Fruit fly (Drosophila melanogaster): Measurements from ENCODE around the gene CG13078.
A peak's percentile ranks its signal among the peaks of the same experiment; 100 is the strongest.

The CG13078 gene

dm6 chr2L:19575626-19576298, 12.0 kb downstream of the CG13078 start (continued):
- peak; percentile 91 for TF ChIP-seq HmgZ (tag; optimal IDR thresholded peaks at IDR 0.05)
- TF ChIP-seq Antp (GFP tag; optimal IDR thresholded peaks at IDR 0.05), result peak; percentile 96
- no peak for TF ChIP-seq unc-4 (GFP tag; IDR thresholded peaks at IDR 0.05; ENCODE audit: partially characterized antibody)
- TF ChIP-seq CG4854 (GFP tag; optimal IDR thresholded peaks at IDR 0.05), result peak; percentile 93
- TF ChIP-seq Ets65A (GFP tag), result peak; percentile 100
- TF ChIP-seq bab2 (GFP tag; optimal IDR thresholded peaks at IDR 0.05), result peak; percentile 96
- TF ChIP-seq disco-r (GFP tag; optimal IDR thresholded peaks at IDR 0.05), result peak; percentile 94
- peak; percentile 96 for TF ChIP-seq CG12104 (GFP tag; optimal IDR thresholded peaks at IDR 0.05)
- TF ChIP-seq chn (GFP tag; optimal IDR thresholded peaks at IDR 0.05), result peak; percentile 98
- peak; percentile 92 for TF ChIP-seq D19A (tag; optimal IDR thresholded peaks at IDR 0.05)
- TF ChIP-seq gcm (GFP tag; optimal IDR thresholded peaks at IDR 0.05), result peak; percentile 85
- peak; percentile 96 for TF ChIP-seq CG7786 (GFP tag; optimal IDR thresholded peaks at IDR 0.05)
- peak; percentile 96 for TF ChIP-seq HHEX (GFP tag; optimal IDR thresholded peaks at IDR 0.05)
- TF ChIP-seq CG11085 (GFP tag; IDR thresholded peaks at IDR 0.05), result peak; percentile 93
- TF ChIP-seq sim (GFP tag; IDR thresholded peaks at IDR 0.05), result 0 out of 2 replicates have a peak, but pooled peaks have one; percentile 42
- TF ChIP-seq psq (GFP tag; optimal IDR thresholded peaks at IDR 0.05), result peak; percentile 86
- peak; percentile 86 for TF ChIP-seq ase (GFP tag; IDR thresholded peaks at IDR 0.05)
- peak; percentile 97 for TF ChIP-seq phol (tag; optimal IDR thresholded peaks at IDR 0.05)
- peak; percentile 80 for TF ChIP-seq Deaf1 (tag; optimal IDR thresholded peaks at IDR 0.05)
- TF ChIP-seq CG10565 (GFP tag; optimal IDR thresholded peaks at IDR 0.05), result peak; percentile 83
- TF ChIP-seq Hand (GFP tag; optimal IDR thresholded peaks at IDR 0.05), result peak; percentile 85
- peak; percentile 87 for TF ChIP-seq oc (tag; optimal IDR thresholded peaks at IDR 0.05)
- peak; percentile 98 for TF ChIP-seq CG9727 (GFP tag; optimal IDR thresholded peaks at IDR 0.05)
- no peak for TF ChIP-seq br (optimal IDR thresholded peaks at IDR 0.05)
- TF ChIP-seq nmo (GFP tag; optimal IDR thresholded peaks at IDR 0.05), result peak; percentile 98
- TF ChIP-seq Chrac-16 (GFP tag; optimal IDR thresholded peaks at IDR 0.05), result peak; percentile 96
- TF ChIP-seq lmd (GFP tag; IDR thresholded peaks at IDR 0.05), result peak; percentile 97
- TF ChIP-seq HLH4C (GFP tag; IDR thresholded peaks at IDR 0.05; ENCODE audit: partially characterized antibody), result no peak
- peak; percentile 94 for TF ChIP-seq CG11695 (GFP tag; IDR thresholded peaks at IDR 0.05)
- peak; percentile 95 for TF ChIP-seq crc (GFP tag; optimal IDR thresholded peaks at IDR 0.05)
- TF ChIP-seq CG10543 (GFP tag; optimal IDR thresholded peaks at IDR 0.05), result peak; percentile 93
- TF ChIP-seq Hey (tag; optimal IDR thresholded peaks at IDR 0.05), result peak; percentile 63
- peak; percentile 77 for TF ChIP-seq GATAe (GFP tag; conservative IDR thresholded peaks at IDR 0.05)
- TF ChIP-seq CG10654 (GFP tag; optimal IDR thresholded peaks at IDR 0.05), result peak; percentile 96
- TF ChIP-seq Usf (GFP tag; optimal IDR thresholded peaks at IDR 0.05), result peak; percentile 93
- TF ChIP-seq Ada2b (GFP tag; IDR thresholded peaks at IDR 0.05), result peak; percentile 92
- peak; percentile 38; the same call in 1 of the 2 replicates for TF ChIP-seq Dref (GFP tag; IDR thresholded peaks at IDR 0.05)
- peak; percentile 89 for TF ChIP-seq Nf-YC (tag; optimal IDR thresholded peaks at IDR 0.05)
- TF ChIP-seq chif (GFP tag; optimal IDR thresholded peaks at IDR 0.05), result peak; percentile 96 to 97
- TF ChIP-seq sna (GFP tag; IDR thresholded peaks at IDR 0.05; ENCODE audit: partially characterized antibody), result no peak
- TF ChIP-seq chinmo (GFP tag; IDR thresholded peaks at IDR 0.05; ENCODE audit: partially characterized antibody), result peak; percentile 89
- TF ChIP-seq nerfin-1 (tag; optimal IDR thresholded peaks at IDR 0.05), result peak; percentile 80
- peak; percentile 98 for TF ChIP-seq CG2712 (tag; optimal IDR thresholded peaks at IDR 0.05)
- peak; percentile 90 for TF ChIP-seq CG10267 (tag; optimal IDR thresholded peaks at IDR 0.05)
- TF ChIP-seq ash1 (GFP tag; optimal IDR thresholded peaks at IDR 0.05), result no peak
- TF ChIP-seq CG17802 (tag; optimal IDR thresholded peaks at IDR 0.05), result peak; percentile 87
- TF ChIP-seq Hr51 (GFP tag; optimal IDR thresholded peaks at IDR 0.05), result peak; percentile 96 to 97
- TF ChIP-seq slou (GFP tag; optimal IDR thresholded peaks at IDR 0.05), result peak; percentile 96
- peak; percentile 95 for TF ChIP-seq dmrt11E (tag; optimal IDR thresholded peaks at IDR 0.05)
